Worm (Caenorhabditis elegans): Measurements from ENCODE around the gene Y46G5A.15.

DNA sequence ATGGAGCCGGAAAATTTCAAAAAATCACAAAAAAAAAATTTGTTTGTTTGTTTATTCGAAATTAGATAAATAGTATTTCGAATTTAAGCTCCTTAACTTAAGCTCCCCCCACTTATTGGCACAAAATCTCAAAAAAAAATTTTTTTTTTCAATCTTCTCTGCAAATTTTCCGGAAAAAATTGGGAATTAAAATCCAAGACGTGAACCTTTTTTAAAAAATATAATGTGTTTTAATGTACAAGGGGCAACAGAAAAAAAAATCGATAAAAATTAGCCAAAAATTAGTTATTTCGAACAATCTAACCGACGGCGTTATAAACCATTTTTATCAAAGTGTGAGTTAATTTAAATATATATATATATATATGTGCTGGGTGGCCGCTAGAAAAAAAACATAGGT is 10.8 kb downstream of the Y46G5A.15 start, which contains the start of gene Y46G5A.14:
- TF ChIP-seq nhr-237 (tag; optimal IDR thresholded peaks at IDR 0.05) (no peak), tlp-1 (tag; optimal IDR thresholded peaks at IDR 0.05) (no peak), nhr-12 (tag; optimal IDR thresholded peaks at IDR 0.05) (no peak), ztf-4 (tag; optimal IDR thresholded peaks at IDR 0.05) (no peak)
